Worm (Caenorhabditis elegans) whole organism, early embryonic: Measurements from ENCODE around the gene dhs-25.

ENCODE experiments used
- B0310.2 ChIP-seq: sonication (generic microtip); optimal IDR thresholded peaks from 2 replicates; lab custom pipeline; 2016; ENCODE audit warnings: mild to moderate bottlenecking, missing genetic modification characterization, missing compliant biosample characterization
- F13C5.2 ChIP-seq: sonication (generic microtip); optimal IDR thresholded peaks from 2 replicates; lab custom pipeline; 2017; ENCODE audit warnings: mild to moderate bottlenecking, missing genetic modification characterization, inconsistent platforms, missing compliant biosample characterization
- aly-1 ChIP-seq: sonication (generic microtip); optimal IDR thresholded peaks from 2 replicates; lab custom pipeline; 2016; ENCODE audit warnings: missing genetic modification characterization, missing compliant biosample characterization
- ama-1 ChIP-seq: fragments of 150-350 bp; optimal IDR thresholded peaks from 2 replicates; lab custom pipeline; 2014
- ceh-13 ChIP-seq: fragments of 200-800 bp; sonication (Bioruptor generic); optimal IDR thresholded peaks from 2 replicates; lab custom pipeline; 2018; ENCODE audit warnings: mild to moderate bottlenecking, missing genetic modification characterization, missing compliant biosample characterization
- ceh-36 ChIP-seq: sonication (generic microtip); optimal IDR thresholded peaks from 2 replicates; lab custom pipeline; 2016; ENCODE audit warnings: missing genetic modification characterization, inconsistent platforms, missing compliant biosample characterization
- ets-7 ChIP-seq: sonication (generic microtip); optimal IDR thresholded peaks from 2 replicates; lab custom pipeline; 2016; ENCODE audit warnings: missing genotype, missing genetic modification characterization, missing compliant biosample characterization
- flt-1 ChIP-seq: fragments of 200-800 bp; sonication (Bioruptor generic); IDR thresholded peaks from 2 replicates; pipeline ENCODE4 v1.3.6; 2022; ENCODE audit warnings: missing genetic modification characterization, missing compliant biosample characterization
- hmbx-1 ChIP-seq: sonication (generic microtip); optimal IDR thresholded peaks from 2 replicates; lab custom pipeline; 2016; ENCODE audit warnings: mild to moderate bottlenecking, missing genetic modification characterization, missing compliant biosample characterization
- hmg-4 ChIP-seq: fragments of 200-800 bp; sonication (Bioruptor generic); optimal IDR thresholded peaks from 2 replicates; lab custom pipeline; 2018; ENCODE audit warnings: mild to moderate bottlenecking, missing genetic modification characterization, missing compliant biosample characterization
- hnd-1 ChIP-seq: sonication (generic microtip); optimal IDR thresholded peaks from 2 replicates; lab custom pipeline; 2016; ENCODE audit warnings: missing genetic modification characterization, missing compliant biosample characterization
- pes-1 ChIP-seq: fragments of 200-800 bp; sonication (Bioruptor generic); IDR thresholded peaks from 2 replicates; pipeline ENCODE4 v1.3.6; 2022; ENCODE audit warnings: missing genetic modification reagents, missing genetic modification characterization, missing compliant biosample characterization
- scrt-1 ChIP-seq: fragments of 200-800 bp; sonication (Bioruptor generic); IDR thresholded peaks from 2 replicates; pipeline ENCODE4 v1.3.6; 2022; ENCODE audit warnings: missing genetic modification characterization, missing compliant biosample characterization
- sea-1 ChIP-seq: fragments of 200-800 bp; sonication (Bioruptor generic); conservative IDR thresholded peaks from 2 replicates; pipeline ENCODE4 v1.3.6; 2022; ENCODE audit warnings: missing genetic modification characterization, missing compliant biosample characterization
- tbx-11 ChIP-seq: fragments of 200-800 bp; sonication (Bioruptor generic); IDR thresholded peaks from 2 replicates; pipeline ENCODE4 v1.3.6; 2022; ENCODE audit warnings: missing genetic modification characterization, missing compliant biosample characterization
- tbx-37 ChIP-seq: fragments of 200-800 bp; sonication (Bioruptor generic); conservative IDR thresholded peaks from 2 replicates; pipeline ENCODE4 v1.3.6; 2022; ENCODE audit warnings: missing genetic modification reagents, missing genetic modification characterization, missing compliant biosample characterization
- tra-4 ChIP-seq: sonication (generic microtip); optimal IDR thresholded peaks from 2 replicates; lab custom pipeline; 2017; ENCODE audit warnings: missing genetic modification characterization, missing compliant biosample characterization

Gene dhs-25

DNA sequence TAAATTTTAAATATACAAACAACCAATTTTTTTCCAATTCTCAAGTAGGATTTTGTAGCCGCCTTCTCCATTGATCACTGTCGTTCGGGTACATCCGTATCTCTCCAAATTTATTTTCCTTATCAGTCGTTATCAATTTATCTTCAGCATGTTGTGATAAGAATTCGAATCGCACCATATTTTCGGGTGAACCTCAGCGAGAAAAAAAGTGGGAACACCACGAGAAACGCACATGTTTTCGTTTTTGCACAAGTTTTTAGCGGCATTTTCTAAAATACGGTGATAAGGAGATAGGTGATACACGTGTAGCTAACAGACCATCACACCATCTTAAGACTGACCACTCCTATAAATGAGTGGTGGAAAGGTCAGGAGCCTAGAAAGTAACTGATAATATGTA is 8.4 kb upstream of the dhs-25 start:
- no peak for TF ChIP-seq pes-1 (GFP tag; lab: Robert Waterston, UW)
- TF ChIP-seq sea-1 (GFP tag; lab: Robert Waterston, UW) = no peak
- TF ChIP-seq hmg-4 (GFP tag; lab: Kevin White, UChicago) = no peak
- no peak for TF ChIP-seq ama-1 (lab: Kevin White, UChicago)
- no peak for TF ChIP-seq F13C5.2
- no peak for TF ChIP-seq tbx-11

DNA sequence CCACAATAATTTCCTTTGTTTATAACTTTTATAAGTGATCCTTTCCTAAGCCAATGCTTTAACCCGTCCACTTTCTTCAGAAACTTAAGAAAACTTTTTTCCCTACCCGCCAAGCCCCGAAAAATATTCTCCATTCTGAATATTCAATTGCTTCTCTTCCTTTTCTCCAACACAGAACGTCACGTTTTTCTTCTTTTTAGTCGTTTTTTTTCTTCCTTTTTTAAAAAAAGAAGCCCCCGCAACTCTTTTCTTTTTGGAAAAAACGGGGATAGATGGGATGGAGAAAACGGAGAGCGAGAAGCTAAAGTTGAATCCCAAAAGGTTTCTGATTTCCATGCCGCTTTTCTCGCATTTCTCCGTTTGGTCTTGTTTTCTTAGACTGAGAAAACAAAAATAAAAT is 7.8 kb upstream of the dhs-25 start:
- TF ChIP-seq ceh-36 (tag; lab: Kevin White, UChicago) = no peak
- no peak for TF ChIP-seq hmbx-1 (tag; lab: Kevin White, UChicago)
- TF ChIP-seq ceh-13 (GFP tag; lab: Kevin White, UChicago) = no peak
- no peak for TF ChIP-seq ama-1 (lab: Kevin White, UChicago)
- TF ChIP-seq F13C5.2 = no peak
- no peak for TF ChIP-seq sea-1 (GFP tag; lab: Robert Waterston, UW)
- no peak for TF ChIP-seq ets-7 (tag; lab: Kevin White, UChicago)

DNA sequence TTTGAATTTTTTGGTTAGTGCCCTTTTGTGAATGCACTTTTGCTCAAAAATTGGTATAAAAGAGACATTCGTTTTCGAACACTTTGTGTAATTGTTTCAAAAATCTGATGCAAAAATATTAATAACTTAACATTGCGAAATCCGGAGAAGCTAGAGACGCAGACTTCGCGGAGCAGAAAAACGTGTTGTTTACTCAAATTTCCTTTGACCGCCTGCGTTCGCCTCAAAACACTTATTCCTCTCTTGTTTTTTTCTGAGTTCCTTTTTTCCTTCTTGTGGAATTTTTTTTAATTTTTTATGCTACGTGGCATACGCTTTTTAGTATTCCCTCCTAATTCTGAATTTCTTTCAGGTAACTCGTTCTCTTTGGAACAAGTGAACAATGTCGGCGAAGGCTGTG is 7.1 kb upstream of the dhs-25 start, which contains the start of gene acly-1:
Gene acly-1 (plus strand): TSS at position 353 of the 400 bp plus-strand sequence.
- no peak for TF ChIP-seq F13C5.2
- no peak for TF ChIP-seq ceh-36 (tag; lab: Kevin White, UChicago)
- no peak for TF ChIP-seq B0310.2 (tag; lab: Kevin White, UChicago)
- no peak for TF ChIP-seq aly-1 (tag; lab: Kevin White, UChicago)

DNA sequence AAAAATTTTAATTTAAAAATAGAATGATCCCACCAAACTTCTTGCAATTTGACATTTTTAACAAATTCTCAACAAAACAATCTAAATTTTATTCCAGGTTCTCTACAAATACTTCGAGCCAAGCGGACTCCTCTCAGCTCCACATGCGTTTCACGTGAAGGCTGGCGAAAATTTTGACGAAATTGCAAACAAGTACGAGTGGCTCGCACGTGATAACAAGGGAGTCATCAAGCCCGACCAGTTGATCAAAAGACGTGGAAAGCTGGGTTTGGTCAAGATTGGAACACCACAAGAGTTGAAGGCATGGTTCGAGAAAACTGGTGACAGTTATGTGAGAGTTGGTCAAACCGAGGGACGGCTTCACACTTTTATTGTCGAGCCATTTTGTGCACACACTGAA is 6.7 kb upstream of the dhs-25 start:
- no peak for TF ChIP-seq tbx-37 (GFP tag; lab: Robert Waterston, UW)
- no peak for TF ChIP-seq ets-7 (tag; lab: Kevin White, UChicago)
- TF ChIP-seq sea-1 (GFP tag; lab: Robert Waterston, UW) = no peak
- no peak for TF ChIP-seq hmg-4 (GFP tag; lab: Kevin White, UChicago)
- no peak for TF ChIP-seq ama-1 (lab: Kevin White, UChicago)
- no peak for TF ChIP-seq ceh-13 (GFP tag; lab: Kevin White, UChicago)
- TF ChIP-seq B0310.2 (tag; lab: Kevin White, UChicago) = no peak
- TF ChIP-seq scrt-1 (GFP tag; lab: Robert Waterston, UW) = no peak

DNA sequence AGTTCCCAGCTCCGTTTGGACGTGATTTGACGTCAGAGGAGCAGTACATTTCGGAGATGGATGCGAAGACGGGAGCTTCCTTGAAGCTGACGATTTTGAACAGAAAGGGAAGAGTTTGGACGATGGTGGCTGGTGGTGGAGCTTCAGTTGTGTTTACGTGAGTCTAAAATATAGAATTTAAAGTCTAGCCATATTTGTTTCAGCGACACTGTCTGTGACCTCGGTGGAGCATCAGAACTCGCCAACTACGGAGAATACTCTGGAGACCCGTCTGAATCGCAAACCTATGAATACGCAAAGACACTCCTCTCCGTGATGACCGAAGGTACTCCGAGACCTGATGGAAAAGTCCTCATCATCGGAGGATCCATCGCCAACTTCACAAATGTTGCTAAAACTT is 5.8 kb upstream of the dhs-25 start:
- TF ChIP-seq tra-4 (no peak), ets-7 (tag; lab: Kevin White, UChicago) (no peak), ama-1 (lab: Kevin White, UChicago) (no peak), B0310.2 (tag; lab: Kevin White, UChicago) (no peak), pes-1 (GFP tag; lab: Robert Waterston, UW) (no peak)

DNA sequence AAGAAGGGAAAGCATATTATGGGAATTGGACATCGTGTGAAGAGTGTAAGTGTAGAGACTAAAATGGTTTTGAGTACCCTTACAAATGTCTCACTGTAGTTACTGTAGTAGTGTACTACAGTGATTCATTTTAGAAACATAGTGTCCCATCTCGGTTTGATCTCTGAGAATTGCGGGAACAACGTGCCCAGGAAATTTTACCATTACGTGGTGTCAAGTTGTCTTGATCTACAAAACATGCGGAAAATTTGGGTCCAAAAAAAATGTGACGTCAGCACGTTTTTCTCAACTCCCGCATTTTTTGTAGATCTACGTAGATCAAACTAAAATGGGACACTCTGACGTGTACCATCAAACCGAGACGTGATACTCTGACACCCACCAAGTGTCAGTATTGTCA is 3.1 kb upstream of the dhs-25 start:
- no peak for TF ChIP-seq ceh-13 (GFP tag; lab: Kevin White, UChicago)
- TF ChIP-seq ceh-36 (tag; lab: Kevin White, UChicago) = no peak
- TF ChIP-seq B0310.2 (tag; lab: Kevin White, UChicago) = no peak
- no peak for TF ChIP-seq sea-1 (GFP tag; lab: Robert Waterston, UW)
- TF ChIP-seq aly-1 (tag; lab: Kevin White, UChicago) = no peak
- no peak for TF ChIP-seq hmbx-1 (tag; lab: Kevin White, UChicago)
- no peak for TF ChIP-seq hmg-4 (GFP tag; lab: Kevin White, UChicago)
- TF ChIP-seq F13C5.2 = no peak
- TF ChIP-seq ets-7 (tag; lab: Kevin White, UChicago) = no peak
- no peak for TF ChIP-seq tra-4

DNA sequence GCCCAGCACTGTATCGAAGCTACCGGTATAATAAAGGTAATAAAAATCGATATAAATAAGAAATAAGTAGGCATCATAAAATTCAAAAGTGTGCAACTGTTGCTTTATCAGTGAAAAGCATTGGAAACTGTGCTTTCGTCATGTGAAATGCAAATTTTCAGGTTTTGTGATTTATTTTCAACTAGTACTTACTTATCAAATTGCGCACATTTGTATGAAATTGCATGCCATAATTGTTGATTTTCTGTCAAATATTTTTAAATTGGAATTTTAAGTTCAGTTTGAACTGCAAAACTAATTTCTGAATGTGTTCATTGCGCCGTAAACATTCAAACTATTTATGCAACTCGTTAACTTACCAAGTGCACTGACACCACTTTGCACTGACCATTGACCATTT is 614 bp upstream of the dhs-25 start, which contains the start of gene D1005.4:
Gene D1005.4 (minus strand): TSS at position 101 of the 400 bp plus-strand sequence.
- TF ChIP-seq hmbx-1 (tag; lab: Kevin White, UChicago) (no peak), flt-1 (GFP tag; lab: Robert Waterston, UW) (no peak), tra-4 (no peak), hmg-4 (GFP tag; lab: Kevin White, UChicago) (no peak), tbx-11 (no peak), B0310.2 (tag; lab: Kevin White, UChicago) (no peak), scrt-1 (GFP tag; lab: Robert Waterston, UW) (no peak), hnd-1 (tag; lab: Kevin White, UChicago) (no peak), ets-7 (tag; lab: Kevin White, UChicago) (no peak), ceh-36 (tag; lab: Kevin White, UChicago) (no peak), pes-1 (GFP tag; lab: Robert Waterston, UW) (no peak), sea-1 (GFP tag; lab: Robert Waterston, UW) (no peak), tbx-37 (GFP tag; lab: Robert Waterston, UW) (no peak), ceh-13 (GFP tag; lab: Kevin White, UChicago) (no peak)

DNA sequence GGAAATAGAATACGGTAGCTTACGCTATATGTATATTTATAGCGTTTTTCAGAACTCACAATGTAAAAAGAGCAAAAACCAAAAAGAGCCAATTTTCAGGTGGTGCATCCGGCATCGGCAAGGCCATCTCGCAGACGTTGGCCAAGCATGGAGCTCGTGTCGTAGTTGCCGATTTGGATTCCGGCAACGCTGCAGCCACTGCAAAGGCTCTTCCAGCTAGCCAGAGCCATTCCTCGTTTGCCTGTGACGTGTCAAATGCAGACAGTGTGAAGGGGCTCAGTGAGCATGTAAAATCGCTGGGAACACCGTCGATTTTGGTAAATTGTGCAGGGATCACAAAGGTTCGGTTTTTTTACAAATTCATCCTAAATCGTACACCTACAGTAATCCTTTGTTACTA is 764 bp downstream of the dhs-25 start:
- no peak for TF ChIP-seq F13C5.2
- no peak for TF ChIP-seq tbx-11
- no peak for TF ChIP-seq hnd-1 (tag; lab: Kevin White, UChicago)
- TF ChIP-seq ama-1 (lab: Kevin White, UChicago) = no peak
- TF ChIP-seq ceh-13 (GFP tag; lab: Kevin White, UChicago) = no peak
- no peak for TF ChIP-seq ets-7 (tag; lab: Kevin White, UChicago)
- TF ChIP-seq sea-1 (GFP tag; lab: Robert Waterston, UW) = no peak
- TF ChIP-seq tra-4 = no peak
- no peak for TF ChIP-seq aly-1 (tag; lab: Kevin White, UChicago)
- TF ChIP-seq hmg-4 (GFP tag; lab: Kevin White, UChicago) = no peak
- no peak for TF ChIP-seq B0310.2 (tag; lab: Kevin White, UChicago)
- no peak for TF ChIP-seq pes-1 (GFP tag; lab: Robert Waterston, UW)
- TF ChIP-seq scrt-1 (GFP tag; lab: Robert Waterston, UW) = no peak
- TF ChIP-seq hmbx-1 (tag; lab: Kevin White, UChicago) = no peak
- no peak for TF ChIP-seq tbx-37 (GFP tag; lab: Robert Waterston, UW)
- no peak for TF ChIP-seq ceh-36 (tag; lab: Kevin White, UChicago)
- no peak for TF ChIP-seq flt-1 (GFP tag; lab: Robert Waterston, UW)
